Worm (Caenorhabditis elegans) whole organism, L3 larva: Measurements from ENCODE around the gene C47E12.2.

Source experiments
- ZK546.5 ChIP-seq: sonication (generic microtip); optimal IDR thresholded peaks from 2 replicates; lab custom pipeline; 2017; ENCODE audit warnings: missing biosample characterization, missing genetic modification characterization
- aly-2 ChIP-seq: fragments of 150-350 bp; optimal IDR thresholded peaks from 2 replicates; lab custom pipeline; 2014; ENCODE audit warnings: missing biosample characterization, missing genetic modification characterization
- ama-1 ChIP-seq: fragments of 150-350 bp; optimal IDR thresholded peaks from 2 replicates; lab custom pipeline; 2018
- ceh-28 ChIP-seq: fragments of 150-350 bp; optimal IDR thresholded peaks from 2 replicates; lab custom pipeline; 2014; ENCODE audit warnings: missing biosample characterization, missing genetic modification reagents, missing genetic modification characterization
- ceh-82 ChIP-seq: fragments of 150-350 bp; optimal IDR thresholded peaks from 2 replicates; lab custom pipeline; 2014; ENCODE audit warnings: missing biosample characterization, missing genetic modification characterization
- ceh-9 ChIP-seq: sonication (generic microtip); optimal IDR thresholded peaks from 2 replicates; lab custom pipeline; 2018; ENCODE audit warnings: missing biosample characterization, missing genetic modification characterization
- daf-12 ChIP-seq: fragments of 150-350 bp; optimal IDR thresholded peaks from 2 replicates; lab custom pipeline; 2014; ENCODE audit warnings: missing biosample characterization, missing genetic modification reagents, missing genetic modification characterization
- egl-27 ChIP-seq: sonication (generic microtip); optimal IDR thresholded peaks from 4 replicates; lab custom pipeline; 2017; ENCODE audit warnings: missing biosample characterization, missing genetic modification reagents, missing genetic modification characterization
- elt-1 ChIP-seq: fragments of 150-350 bp; optimal IDR thresholded peaks from 2 replicates; lab custom pipeline; 2014; ENCODE audit warnings: missing biosample characterization, missing genetic modification characterization
- elt-2 ChIP-seq: sonication (generic microtip); optimal IDR thresholded peaks from 2 replicates; lab custom pipeline; 2016; ENCODE audit warnings: missing genetic modification reagents, mild to moderate bottlenecking, missing genetic modification characterization, missing compliant biosample characterization
- eor-1 ChIP-seq, 2 experiments: fragments of 150-350 bp; optimal IDR thresholded peaks; 2 replicates each; lab custom pipeline; 2014 to 2018; ENCODE audit warnings: missing biosample characterization in 2 of 2, missing genetic modification characterization in 2 of 2
- fkh-10 ChIP-seq: sonication (generic microtip); optimal IDR thresholded peaks from 2 replicates; lab custom pipeline; 2017; ENCODE audit warnings: missing biosample characterization, missing genetic modification reagents, missing genetic modification characterization
- fkh-2 ChIP-seq: fragments of 150-350 bp; optimal IDR thresholded peaks from 2 replicates; lab custom pipeline; 2014; ENCODE audit warnings: missing biosample characterization, missing genetic modification reagents, missing genetic modification characterization
- fos-1 ChIP-seq: fragments of 150-350 bp; optimal IDR thresholded peaks from 2 replicates; lab custom pipeline; 2014; ENCODE audit warnings: missing biosample characterization, missing genetic modification characterization
- lin-15B ChIP-seq: fragments of 150-350 bp; optimal IDR thresholded peaks from 2 replicates; lab custom pipeline; 2014; ENCODE audit warnings: missing biosample characterization, missing genetic modification characterization
- lin-39 ChIP-seq: fragments of 150-350 bp; optimal IDR thresholded peaks from 2 replicates; lab custom pipeline; 2018; ENCODE audit warnings: missing biosample characterization, missing genetic modification reagents, missing genetic modification characterization
- lsy-12 ChIP-seq: sonication (generic microtip); optimal IDR thresholded peaks from 2 replicates; lab custom pipeline; 2016; ENCODE audit warnings: mild to moderate bottlenecking, missing genetic modification characterization, missing compliant biosample characterization
- mdl-1 ChIP-seq: fragments of 150-350 bp; optimal IDR thresholded peaks from 2 replicates; lab custom pipeline; 2014; ENCODE audit warnings: missing biosample characterization, missing genetic modification characterization
- mml-1 ChIP-seq: fragments of 150-350 bp; sonication (generic microtip); optimal IDR thresholded peaks from 3 replicates; lab custom pipeline; 2014; ENCODE audit warnings: missing biosample characterization, missing genetic modification characterization
- nfya-1 ChIP-seq: sonication (generic microtip); optimal IDR thresholded peaks from 2 replicates; lab custom pipeline; 2017; ENCODE audit warnings: missing genetic modification characterization, mild to moderate bottlenecking, missing compliant biosample characterization, antibody characterized with exemption, moderate library complexity; ENCODE audit not compliant: insufficient read depth
- nhr-11 ChIP-seq: fragments of 150-350 bp; optimal IDR thresholded peaks from 2 replicates; lab custom pipeline; 2014; ENCODE audit warnings: missing biosample characterization, missing genetic modification characterization
- nhr-12 ChIP-seq: fragments of 150-350 bp; optimal IDR thresholded peaks from 2 replicates; lab custom pipeline; 2014; ENCODE audit warnings: missing biosample characterization, missing genetic modification characterization
- nhr-23 ChIP-seq: fragments of 150-350 bp; optimal IDR thresholded peaks from 2 replicates; lab custom pipeline; 2014; ENCODE audit warnings: missing biosample characterization, missing genetic modification reagents, missing genetic modification characterization
- nhr-237 ChIP-seq: fragments of 150-350 bp; optimal IDR thresholded peaks from 2 replicates; lab custom pipeline; 2014; ENCODE audit warnings: missing biosample characterization, missing genetic modification characterization
- nhr-25 ChIP-seq: sonication (generic microtip); optimal IDR thresholded peaks from 2 replicates; lab custom pipeline; 2017; ENCODE audit warnings: missing biosample characterization, missing genetic modification characterization
- nhr-28 ChIP-seq: fragments of 150-350 bp; optimal IDR thresholded peaks from 2 replicates; lab custom pipeline; 2014; ENCODE audit warnings: missing biosample characterization, missing genetic modification characterization
- nhr-43 ChIP-seq: sonication (generic microtip); optimal IDR thresholded peaks from 2 replicates; lab custom pipeline; 2016; ENCODE audit warnings: mild to moderate bottlenecking, missing genetic modification characterization, missing compliant biosample characterization; ENCODE audit not compliant: poor library complexity, severe bottlenecking
- nhr-67 ChIP-seq: fragments of 150-350 bp; optimal IDR thresholded peaks from 2 replicates; lab custom pipeline; 2014; ENCODE audit warnings: missing biosample characterization, missing genetic modification characterization
- nhr-77 ChIP-seq: fragments of 150-350 bp; optimal IDR thresholded peaks from 2 replicates; lab custom pipeline; 2014; ENCODE audit warnings: missing biosample characterization, missing genetic modification characterization
- pha-4 ChIP-seq: fragments of 150-350 bp; optimal IDR thresholded peaks from 2 replicates; lab custom pipeline; 2014; ENCODE audit warnings: missing biosample characterization, missing genetic modification reagents, missing genetic modification characterization
- sea-2 ChIP-seq: fragments of 150-350 bp; sonication (generic microtip); optimal IDR thresholded peaks from 4 replicates; lab custom pipeline; 2014; ENCODE audit warnings: missing biosample characterization, missing genetic modification reagents, missing genetic modification characterization
- skn-1 ChIP-seq: fragments of 150-350 bp; optimal IDR thresholded peaks from 2 replicates; lab custom pipeline; 2014; ENCODE audit warnings: missing biosample characterization, missing genetic modification characterization
- snpc-4 ChIP-seq: fragments of 150-350 bp; optimal IDR thresholded peaks from 2 replicates; lab custom pipeline; 2014; ENCODE audit warnings: missing biosample characterization, missing genetic modification characterization
- tbx-2 ChIP-seq: sonication (generic microtip); optimal IDR thresholded peaks from 2 replicates; lab custom pipeline; 2016; ENCODE audit warnings: mild to moderate bottlenecking, missing genetic modification characterization, missing compliant biosample characterization
- ztf-4 ChIP-seq: fragments of 150-350 bp; optimal IDR thresholded peaks from 2 replicates; lab custom pipeline; 2014; ENCODE audit warnings: missing biosample characterization, missing genetic modification characterization

C47E12.2 gene

DNA sequence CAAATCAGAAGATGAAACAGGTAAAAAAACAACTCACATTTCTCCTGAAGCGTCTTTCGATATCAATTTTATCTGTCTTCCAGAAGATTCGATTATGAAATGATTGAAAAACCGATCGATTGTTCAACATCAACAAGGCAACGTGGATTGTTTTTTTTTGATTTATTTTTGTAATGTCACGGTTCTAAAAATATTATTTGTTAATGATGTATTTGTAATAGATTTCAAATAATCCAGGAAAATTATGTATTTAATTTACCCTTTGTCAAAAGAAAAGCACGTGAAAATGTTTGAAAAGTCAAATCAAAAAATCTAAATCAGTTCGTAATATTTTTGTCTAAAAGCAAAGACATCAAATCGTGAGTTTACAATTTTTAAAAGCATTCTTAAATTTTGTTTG lies 34.2 kb downstream of the C47E12.2 start, which contains the start of the genes kin-5 and C47E12.11:
TSS of gene kin-5 (minus strand) at position 101 of the 400 bp plus-strand sequence.
TSS of gene C47E12.11 (plus strand) at position 320 of the 400 bp plus-strand sequence.
- TF ChIP-seq ama-1 (lab: Kevin White, UChicago) (no peak), skn-1 (tag; lab: Kevin White, UChicago) (no peak), fkh-2 (no peak), pha-4 (tag; lab: Kevin White, UChicago) (no peak), nhr-28 (tag; lab: Kevin White, UChicago) (no peak), nhr-25 (tag; lab: Kevin White, UChicago) (no peak), ztf-4 (tag; lab: Kevin White, UChicago) (no peak), lsy-12 (tag; lab: Kevin White, UChicago) (no peak), fkh-10 (GFP tag; lab: Kevin White, UChicago) (no peak), mdl-1 (tag; lab: Kevin White, UChicago) (no peak), ceh-82 (tag; lab: Kevin White, UChicago) (no peak), nhr-237 (tag; lab: Kevin White, UChicago) (no peak), tbx-2 (tag; lab: Kevin White, UChicago) (no peak), nhr-11 (tag; lab: Kevin White, UChicago) (no peak), elt-1 (tag; lab: Kevin White, UChicago) (no peak), daf-12 (tag; lab: Kevin White, UChicago) (no peak), nhr-12 (tag; lab: Kevin White, UChicago) (no peak)

DNA sequence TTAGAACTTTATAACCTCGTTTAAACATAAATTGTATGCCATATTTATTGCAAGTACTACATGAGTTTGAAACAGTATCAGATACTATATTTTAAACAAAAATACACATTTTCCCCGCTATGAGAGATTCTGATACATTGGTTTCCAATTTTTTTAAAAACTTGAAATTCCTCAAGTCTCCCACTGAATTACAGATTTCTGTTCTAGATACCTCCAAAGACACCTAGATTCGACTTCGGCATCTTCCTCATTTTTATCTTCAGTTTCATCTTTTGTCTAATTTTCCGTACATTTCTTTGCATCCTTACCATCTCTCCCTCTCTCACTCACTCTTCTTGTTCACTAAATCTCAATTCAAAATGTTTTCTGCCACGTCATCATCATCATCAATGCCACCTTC lies 39.4 kb downstream of the C47E12.2 start, which contains the start of gene T13H10.2:
TSS of gene T13H10.2 (plus strand) at position 301 of the 400 bp plus-strand sequence.
- no peak for TF ChIP-seq nhr-77 (tag; lab: Kevin White, UChicago)
- TF ChIP-seq mml-1 (tag; lab: Kevin White, UChicago): no peak
- TF ChIP-seq nhr-12 (tag; lab: Kevin White, UChicago): no peak
- TF ChIP-seq lin-15B (tag; lab: Kevin White, UChicago): no peak
- TF ChIP-seq ztf-4 (tag; lab: Kevin White, UChicago): no peak
- no peak for TF ChIP-seq eor-1 (tag; optimal IDR thresholded peaks at IDR 0.05; lab: Kevin White, UChicago)
- TF ChIP-seq snpc-4 (tag; lab: Kevin White, UChicago): no peak
- no peak for TF ChIP-seq nhr-237 (tag; lab: Kevin White, UChicago)
- no peak for TF ChIP-seq nfya-1 (tag; lab: Kevin White, UChicago)
- TF ChIP-seq nhr-23 (tag; lab: Kevin White, UChicago): no peak
- TF ChIP-seq lin-39 (tag; lab: Kevin White, UChicago): no peak
- TF ChIP-seq nhr-43 (tag; lab: Kevin White, UChicago): no peak
- no peak for TF ChIP-seq skn-1 (tag; lab: Kevin White, UChicago)
- TF ChIP-seq, all 47 proteins: peak for 0

DNA sequence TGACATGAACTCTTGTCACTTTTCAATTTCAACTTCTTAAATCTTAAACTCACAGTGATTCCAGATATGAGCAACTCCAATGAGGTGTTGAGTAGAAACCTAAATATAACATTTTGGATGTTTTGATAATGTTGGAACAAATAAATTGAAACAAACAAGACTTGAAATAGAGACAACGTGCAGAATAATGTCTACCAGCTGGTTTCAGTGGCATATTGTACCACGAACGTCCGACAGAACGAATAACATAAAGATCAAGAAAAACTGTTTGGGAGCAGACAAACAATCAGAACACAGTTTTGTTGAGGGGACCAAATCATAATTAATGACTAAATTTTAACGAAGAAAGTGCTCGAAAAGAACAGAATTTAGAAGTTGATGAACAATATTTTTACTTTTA lies 50.0 kb downstream of the C47E12.2 start, which contains the start of gene gon-1:
TSS of gene gon-1 (minus strand) at position 101 of the 400 bp plus-strand sequence.
- TF ChIP-seq snpc-4 (tag; lab: Kevin White, UChicago) (no peak), daf-12 (tag; lab: Kevin White, UChicago) (no peak), aly-2 (no peak), fos-1 (no peak), elt-2 (tag; lab: Kevin White, UChicago) (no peak), pha-4 (tag; lab: Kevin White, UChicago) (no peak), nhr-43 (tag; lab: Kevin White, UChicago) (no peak), lin-15B (tag; lab: Kevin White, UChicago) (no peak), nhr-67 (no peak), ztf-4 (tag; lab: Kevin White, UChicago) (no peak), ceh-28 (tag; lab: Kevin White, UChicago) (no peak), ceh-9 (tag; lab: Kevin White, UChicago) (no peak), sea-2 (no peak), egl-27 (no peak), ZK546.5 (tag; lab: Kevin White, UChicago) (no peak)
